Worm (Caenorhabditis elegans) whole organism, midembryonic: Measurements from ENCODE around the gene srsx-40.

Source experiments
- T22C8.4 ChIP-seq: fragments of 200-800 bp; sonication (Bioruptor generic); IDR thresholded peaks from 2 replicates; pipeline ENCODE4 v1.3.6; 2022; ENCODE audit warnings: missing genetic modification characterization, missing compliant biosample characterization
- cog-1 ChIP-seq: sonication (generic microtip); optimal IDR thresholded peaks from 2 replicates; lab custom pipeline; 2016; ENCODE audit warnings: missing genetic modification characterization, missing compliant biosample characterization
- flt-1 ChIP-seq: fragments of 200-800 bp; sonication (Bioruptor generic); IDR thresholded peaks from 2 replicates; pipeline ENCODE4 v1.3.6; 2022; ENCODE audit warnings: missing genetic modification characterization, missing compliant biosample characterization
- klf-2 ChIP-seq: fragments of 200-800 bp; sonication (Bioruptor generic); conservative IDR thresholded peaks from 2 replicates; pipeline ENCODE4 v1.3.6; 2022; ENCODE audit warnings: missing genetic modification reagents, missing genetic modification characterization, missing compliant biosample characterization
- med-1 ChIP-seq: sonication (generic microtip); optimal IDR thresholded peaks from 2 replicates; lab custom pipeline; 2017; ENCODE audit warnings: missing genetic modification characterization, mild to moderate bottlenecking, missing compliant biosample characterization, antibody characterized with exemption, missing genetic modification reagents; ENCODE audit not compliant: insufficient read depth
- ref-1 ChIP-seq: fragments of 200-800 bp; sonication (Bioruptor generic); conservative IDR thresholded peaks from 2 replicates; pipeline ENCODE4 v1.3.6; 2022; ENCODE audit warnings: missing genetic modification reagents, missing genetic modification characterization, missing compliant biosample characterization
- tab-1 ChIP-seq: fragments of 200-800 bp; sonication (Bioruptor generic); IDR thresholded peaks from 2 replicates; pipeline ENCODE4 v1.3.6; 2022; ENCODE audit warnings: missing genetic modification characterization, missing compliant biosample characterization
- ztf-29 ChIP-seq: fragments of 200-800 bp; sonication (Bioruptor generic); IDR thresholded peaks from 2 replicates; pipeline ENCODE4 v1.3.6; 2022; ENCODE audit warnings: missing genetic modification reagents, missing genetic modification characterization, missing compliant biosample characterization

- TF ChIP-seq med-1 (GFP tag; lab: Kevin White, UChicago) (no peak), flt-1 (GFP tag; lab: Robert Waterston, UW) (no peak), ref-1 (GFP tag; lab: Robert Waterston, UW) (no peak), klf-2 (GFP tag; lab: Robert Waterston, UW) (no peak), cog-1 (tag; lab: Kevin White, UChicago) (no peak), ztf-29 (GFP tag; lab: Robert Waterston, UW) (no peak), tab-1 (GFP tag; lab: Robert Waterston, UW) (no peak), T22C8.4 (GFP tag; lab: Robert Waterston, UW) (no peak)
These were observed 38.5 kb upstream of the srsx-40 start for ce11 chrV:7741918-7742317.
